Worm (Caenorhabditis elegans) whole organism, young adult: Measurements from ENCODE around the gene ifb-2.

ENCODE experiments used
- aptf-2 ChIP-seq: fragments of 200-800 bp; sonication (Bioruptor generic); conservative IDR thresholded peaks from 2 replicates; pipeline ENCODE4 v1.3.6; 2022; ENCODE audit warnings: missing genetic modification reagents, missing genetic modification characterization, missing compliant biosample characterization
- bed-2 ChIP-seq: fragments of 200-800 bp; sonication (Bioruptor generic); IDR thresholded peaks from 2 replicates; pipeline ENCODE4 v1.3.6; 2022; ENCODE audit warnings: missing genetic modification reagents, missing genetic modification characterization, missing compliant biosample characterization
- ets-4 ChIP-seq: fragments of 200-800 bp; sonication (Bioruptor generic); optimal IDR thresholded peaks from 2 replicates; lab custom pipeline; 2018; ENCODE audit warnings: mild to moderate bottlenecking, missing genetic modification characterization, missing compliant biosample characterization
- madf-8 ChIP-seq: fragments of 200-800 bp; sonication (Bioruptor generic); conservative IDR thresholded peaks from 2 replicates; pipeline ENCODE4 v1.3.6; 2022; ENCODE audit warnings: missing genetic modification reagents, missing genetic modification characterization, missing compliant biosample characterization
- nhr-90 ChIP-seq: sonication (generic microtip); optimal IDR thresholded peaks from 2 replicates; lab custom pipeline; 2016; ENCODE audit warnings: missing genotype, mild to moderate bottlenecking, missing genetic modification characterization, missing compliant biosample characterization

ce11 chrII:5712126-5712525, 37.9 kb upstream of the ifb-2 start:
- TF ChIP-seq nhr-90 (tag; lab: Kevin White, UChicago) (no peak), bed-2 (GFP tag; lab: Robert Waterston, UW) (no peak), madf-8 (GFP tag; lab: Robert Waterston, UW) (no peak), ets-4 (GFP tag; lab: Kevin White, UChicago) (no peak), aptf-2 (no peak)
